Worm (Caenorhabditis elegans) whole organism, early embryonic: ENCODE measurements around the gene bath-33.

ENCODE experiments used
- aly-1 ChIP-seq: sonication (generic microtip); optimal IDR thresholded peaks from 2 replicates; lab custom pipeline; 2016; ENCODE audit warnings: missing genetic modification characterization, missing compliant biosample characterization
- ama-1 ChIP-seq: fragments of 150-350 bp; optimal IDR thresholded peaks from 2 replicates; lab custom pipeline; 2014
- ceh-36 ChIP-seq: sonication (generic microtip); optimal IDR thresholded peaks from 2 replicates; lab custom pipeline; 2016; ENCODE audit warnings: missing genetic modification characterization, inconsistent platforms, missing compliant biosample characterization
- ets-7 ChIP-seq: sonication (generic microtip); optimal IDR thresholded peaks from 2 replicates; lab custom pipeline; 2016; ENCODE audit warnings: missing genotype, missing genetic modification characterization, missing compliant biosample characterization
- flt-1 ChIP-seq: fragments of 200-800 bp; sonication (Bioruptor generic); IDR thresholded peaks from 2 replicates; pipeline ENCODE4 v1.3.6; 2022; ENCODE audit warnings: missing genetic modification characterization, missing compliant biosample characterization
- hnd-1 ChIP-seq: sonication (generic microtip); optimal IDR thresholded peaks from 2 replicates; lab custom pipeline; 2016; ENCODE audit warnings: missing genetic modification characterization, missing compliant biosample characterization
- pes-1 ChIP-seq: fragments of 200-800 bp; sonication (Bioruptor generic); IDR thresholded peaks from 2 replicates; pipeline ENCODE4 v1.3.6; 2022; ENCODE audit warnings: missing genetic modification reagents, missing genetic modification characterization, missing compliant biosample characterization
- tbx-37 ChIP-seq: fragments of 200-800 bp; sonication (Bioruptor generic); conservative IDR thresholded peaks from 2 replicates; pipeline ENCODE4 v1.3.6; 2022; ENCODE audit warnings: missing genetic modification reagents, missing genetic modification characterization, missing compliant biosample characterization

ce11 chrII:1597101-1598088 lies 8.6 kb downstream of the bath-33 start, which contains the start of gene bath-46:
- TF ChIP-seq hnd-1 (no peak), pes-1 (GFP tag; lab: Robert Waterston, UW) (no peak), ama-1 (lab: Kevin White, UChicago) (no peak), flt-1 (GFP tag; lab: Robert Waterston, UW) (no peak), tbx-37 (GFP tag; lab: Robert Waterston, UW) (no peak), ets-7 (tag; lab: Kevin White, UChicago) (no peak), aly-1 (tag; lab: Kevin White, UChicago) (no peak), ceh-36 (tag; lab: Kevin White, UChicago) (no peak)
